Fruit fly (Drosophila melanogaster) whole organism, embryonic: ENCODE measurements around the gene Reg-2.

Experiments used
- Asciz ChIP-seq: fragments of 200-800 bp; sonication (Bioruptor generic); optimal IDR thresholded peaks from 2 replicates; lab custom pipeline; 2017; ENCODE audit warnings: missing biosample characterization, mild to moderate bottlenecking, missing genetic modification characterization, missing genetic modification reagents
- CG1024 ChIP-seq: fragments of 200-800 bp; sonication (Bioruptor generic); IDR thresholded peaks from 2 replicates; pipeline ENCODE4 v1.3.6; 2022; ENCODE audit warnings: missing biosample characterization, missing genetic modification characterization
- CG10462 ChIP-seq: fragments of 200-800 bp; sonication (Bioruptor generic); optimal IDR thresholded peaks from 2 replicates; lab custom pipeline; 2016; ENCODE audit warnings: missing biosample characterization, missing genetic modification characterization
- CG11085 ChIP-seq: fragments of 200-800 bp; sonication (Bioruptor generic); IDR thresholded peaks from 2 replicates; pipeline ENCODE4 v1.3.6; 2022; ENCODE audit warnings: missing biosample characterization, missing genetic modification characterization
- CG11504 ChIP-seq: fragments of 200-800 bp; sonication (Bioruptor generic); optimal IDR thresholded peaks from 3 replicates; lab custom pipeline; 2019; ENCODE audit warnings: missing biosample characterization, mild to moderate bottlenecking, missing genetic modification characterization, moderate library complexity
- CG11560 ChIP-seq: fragments of 200-800 bp; sonication (Bioruptor generic); IDR thresholded peaks from 3 replicates; pipeline ENCODE4 v1.3.6; 2022; ENCODE audit warnings: missing biosample characterization, missing genetic modification characterization
- CG11695 ChIP-seq: fragments of 200-800 bp; sonication (Bioruptor generic); IDR thresholded peaks from 3 replicates; pipeline ENCODE4 v1.3.6; 2022; ENCODE audit warnings: missing biosample characterization, missing genetic modification characterization
- CG12071 ChIP-seq: fragments of 200-800 bp; sonication (Bioruptor generic); optimal IDR thresholded peaks from 3 replicates; lab custom pipeline; 2018; ENCODE audit warnings: missing biosample characterization, mild to moderate bottlenecking, missing genetic modification characterization
- CG15011 ChIP-seq: fragments of 200-800 bp; sonication (Bioruptor generic); optimal IDR thresholded peaks from 3 replicates; lab custom pipeline; 2018; ENCODE audit warnings: missing biosample characterization, mild to moderate bottlenecking, missing genetic modification characterization
- CG16863 ChIP-seq: fragments of 200-800 bp; sonication (Bioruptor generic); optimal IDR thresholded peaks from 3 replicates; lab custom pipeline; 2016; ENCODE audit warnings: missing biosample characterization, missing genetic modification characterization
- CG17612 ChIP-seq: fragments of 200-800 bp; sonication (Bioruptor generic); IDR thresholded peaks from 2 replicates; pipeline ENCODE4 v1.3.6; 2022; ENCODE audit warnings: missing biosample characterization, missing genetic modification characterization
- CG17829 ChIP-seq: fragments of 200-800 bp; optimal IDR thresholded peaks from 2 replicates; lab custom pipeline; 2019; ENCODE audit warnings: missing biosample characterization, mild to moderate bottlenecking, missing genetic modification characterization, moderate library complexity
- CG18619 ChIP-seq: fragments of 200-800 bp; sonication (Bioruptor generic); optimal IDR thresholded peaks from 3 replicates; lab custom pipeline; 2017; ENCODE audit warnings: missing biosample characterization, mild to moderate bottlenecking, missing genetic modification characterization
- CG3163 ChIP-seq: fragments of 200-800 bp; sonication (Bioruptor generic); optimal IDR thresholded peaks from 3 replicates; lab custom pipeline; 2016; ENCODE audit warnings: missing biosample characterization, missing genetic modification characterization
- CG32767 ChIP-seq: fragments of 200-800 bp; sonication (Bioruptor generic); IDR thresholded peaks from 2 replicates; pipeline ENCODE4 v1.3.6; 2022; ENCODE audit warnings: missing biosample characterization, missing genetic modification characterization
- CG4282 ChIP-seq: fragments of 200-800 bp; sonication (Bioruptor generic); optimal IDR thresholded peaks from 2 replicates; lab custom pipeline; 2016; ENCODE audit warnings: missing biosample characterization, missing genetic modification characterization
- CG4707 ChIP-seq: fragments of 200-800 bp; sonication (Bioruptor generic); optimal IDR thresholded peaks from 2 replicates; lab custom pipeline; 2018; ENCODE audit warnings: missing biosample characterization, mild to moderate bottlenecking, missing genetic modification characterization, moderate library complexity
- CG4854 ChIP-seq: fragments of 200-800 bp; sonication (Bioruptor generic); optimal IDR thresholded peaks from 2 replicates; lab custom pipeline; 2016; ENCODE audit warnings: missing biosample characterization, missing genetic modification characterization, inconsistent platforms
- CG6272 ChIP-seq: fragments of 200-800 bp; sonication (Bioruptor generic); IDR thresholded peaks from 2 replicates; pipeline ENCODE4 v1.3.6; 2022; ENCODE audit warnings: missing biosample characterization, missing genetic modification characterization
- CG6689 ChIP-seq: fragments of 200-800 bp; sonication (Bioruptor generic); IDR thresholded peaks from 2 replicates; pipeline ENCODE4 v1.3.6; 2022; ENCODE audit warnings: missing biosample characterization, missing genetic modification characterization
- CG7745 ChIP-seq: fragments of 200-800 bp; sonication (Bioruptor generic); optimal IDR thresholded peaks from 2 replicates; lab custom pipeline; 2018; ENCODE audit warnings: missing biosample characterization, mild to moderate bottlenecking, missing genetic modification characterization, moderate library complexity
- CG8281 ChIP-seq: fragments of 200-800 bp; sonication (Bioruptor generic); optimal IDR thresholded peaks from 2 replicates; lab custom pipeline; 2018; ENCODE audit warnings: missing biosample characterization, mild to moderate bottlenecking, missing genetic modification characterization, moderate library complexity
- CG9817 ChIP-seq: fragments of 200-800 bp; sonication (Bioruptor generic); optimal IDR thresholded peaks from 2 replicates; lab custom pipeline; 2018; ENCODE audit warnings: missing biosample characterization, mild to moderate bottlenecking, missing genetic modification characterization, moderate library complexity
- CG9876 ChIP-seq: fragments of 200-800 bp; sonication (Bioruptor generic); optimal IDR thresholded peaks from 2 replicates; lab custom pipeline; 2016; ENCODE audit warnings: missing biosample characterization, missing genetic modification characterization
- D19A ChIP-seq: fragments of 200-800 bp; optimal IDR thresholded peaks from 3 replicates; lab custom pipeline; 2019; ENCODE audit warnings: missing biosample characterization, mild to moderate bottlenecking, missing genetic modification characterization, moderate library complexity
- Dip3 ChIP-seq: fragments of 200-800 bp; sonication (Bioruptor generic); optimal IDR thresholded peaks from 3 replicates; lab custom pipeline; 2016; ENCODE audit warnings: missing biosample characterization, missing genetic modification characterization
- Dll ChIP-seq: fragments of 200-800 bp; sonication (Bioruptor generic); IDR thresholded peaks from 4 replicates; pipeline ENCODE4 v1.3.6; 2022; ENCODE audit warnings: missing biosample characterization, missing genetic modification characterization; ENCODE audit not compliant: partially characterized antibody
- Ets97D ChIP-seq: fragments of 200-800 bp; sonication (Bioruptor generic); optimal IDR thresholded peaks from 3 replicates; lab custom pipeline; 2016; ENCODE audit warnings: missing biosample characterization, missing genetic modification characterization
- Fer2 ChIP-seq: fragments of 200-800 bp; sonication (Bioruptor generic); optimal IDR thresholded peaks from 2 replicates; lab custom pipeline; 2018; ENCODE audit warnings: missing biosample characterization, mild to moderate bottlenecking, missing genetic modification characterization, moderate library complexity
- Kr ChIP-seq: fragments of 200-800 bp; sonication (Bioruptor generic); optimal IDR thresholded peaks from 2 replicates; lab custom pipeline; 2017; ENCODE audit warnings: missing biosample characterization, mild to moderate bottlenecking, missing genetic modification characterization
- Lpt ChIP-seq: fragments of >200 bp; optimal IDR thresholded peaks from 2 replicates; lab custom pipeline; 2018; ENCODE audit warnings: missing biosample characterization, missing genetic modification characterization
- MBD-R2 ChIP-seq: fragments of 200-800 bp; sonication (Bioruptor generic); IDR thresholded peaks from 2 replicates; pipeline ENCODE4 v1.3.6; 2022; ENCODE audit warnings: missing biosample characterization, missing genetic modification characterization
- Xbp1 ChIP-seq: fragments of 200-800 bp; sonication (Bioruptor generic); optimal IDR thresholded peaks from 3 replicates; lab custom pipeline; 2016; ENCODE audit warnings: missing biosample characterization, mild to moderate bottlenecking, missing genetic modification characterization
- YL-1 ChIP-seq: fragments of 200-800 bp; sonication (Bioruptor generic); optimal IDR thresholded peaks from 3 replicates; lab custom pipeline; 2017; ENCODE audit warnings: missing biosample characterization, mild to moderate bottlenecking, missing genetic modification characterization
- az2 ChIP-seq: fragments of 200-800 bp; sonication (Bioruptor generic); optimal IDR thresholded peaks from 3 replicates; lab custom pipeline; 2016; ENCODE audit warnings: missing biosample characterization, missing genetic modification characterization
- caup ChIP-seq: fragments of 200-800 bp; sonication (Bioruptor generic); optimal IDR thresholded peaks from 3 replicates; lab custom pipeline; 2017; ENCODE audit warnings: missing biosample characterization, mild to moderate bottlenecking, missing genetic modification characterization, moderate library complexity; ENCODE audit not compliant: severe bottlenecking
- chn ChIP-seq: fragments of 200-800 bp; sonication (Bioruptor generic); optimal IDR thresholded peaks from 2 replicates; lab custom pipeline; 2016; ENCODE audit warnings: missing biosample characterization, missing genetic modification characterization
- dmrt11E ChIP-seq: fragments of 200-800 bp; sonication (Bioruptor generic); optimal IDR thresholded peaks from 3 replicates; lab custom pipeline; 2018; ENCODE audit warnings: missing biosample characterization, mild to moderate bottlenecking, missing genetic modification characterization, moderate library complexity
- dysf ChIP-seq: fragments of 200-800 bp; sonication (Bioruptor generic); IDR thresholded peaks from 3 replicates; pipeline ENCODE4 v1.3.6; 2022; ENCODE audit warnings: missing biosample characterization, missing genetic modification characterization
- fd96Cb ChIP-seq: fragments of 200-800 bp; sonication (Bioruptor generic); optimal IDR thresholded peaks from 2 replicates; lab custom pipeline; 2018; ENCODE audit warnings: missing biosample characterization, mild to moderate bottlenecking, missing genetic modification characterization, moderate library complexity
- gcm ChIP-seq: fragments of 200-800 bp; sonication (Bioruptor generic); optimal IDR thresholded peaks from 2 replicates; lab custom pipeline; 2019; ENCODE audit warnings: missing biosample characterization, mild to moderate bottlenecking, missing genetic modification characterization, moderate library complexity
- hth ChIP-seq: fragments of >200 bp; optimal IDR thresholded peaks from 2 replicates; lab custom pipeline; 2017; ENCODE audit warnings: inconsistent platforms
- mld ChIP-seq: fragments of 200-800 bp; sonication (Bioruptor generic); IDR thresholded peaks from 3 replicates; pipeline ENCODE4 v1.3.6; 2022; ENCODE audit warnings: missing biosample characterization, missing genetic modification characterization; ENCODE audit not compliant: partially characterized antibody
- pho ChIP-seq: fragments of 200-800 bp; sonication (Bioruptor generic); optimal IDR thresholded peaks from 2 replicates; lab custom pipeline; 2016; ENCODE audit warnings: missing biosample characterization, missing genetic modification characterization
- pros ChIP-seq: fragments of 200-800 bp; sonication (Bioruptor generic); optimal IDR thresholded peaks from 3 replicates; lab custom pipeline; 2019; ENCODE audit warnings: missing biosample characterization, mild to moderate bottlenecking, missing genetic modification characterization, moderate library complexity
- run ChIP-seq: fragments of 200-800 bp; sonication (Bioruptor generic); optimal IDR thresholded peaks from 3 replicates; lab custom pipeline; 2018; ENCODE audit warnings: missing biosample characterization, mild to moderate bottlenecking, missing genetic modification characterization
- sd ChIP-seq: fragments of 200-800 bp; sonication (Bioruptor generic); optimal IDR thresholded peaks from 3 replicates; lab custom pipeline; 2018; ENCODE audit warnings: missing biosample characterization, mild to moderate bottlenecking, missing genetic modification characterization, moderate library complexity
- sima ChIP-seq: fragments of 200-800 bp; sonication (Bioruptor generic); optimal IDR thresholded peaks from 2 replicates; lab custom pipeline; 2016; ENCODE audit warnings: missing biosample characterization, missing genetic modification characterization
- sisA ChIP-seq: fragments of 200-800 bp; sonication (Bioruptor generic); IDR thresholded peaks from 2 replicates; pipeline ENCODE4 v1.3.6; 2022; ENCODE audit warnings: missing biosample characterization, missing genetic modification characterization
- so ChIP-seq: fragments of 200-800 bp; sonication (Bioruptor generic); IDR thresholded peaks from 3 replicates; pipeline ENCODE4 v1.3.6; 2022; ENCODE audit warnings: missing biosample characterization, missing genetic modification characterization

The Reg-2 gene

dm6 chr3L:563002-563627 is 43.3 kb downstream of the Reg-2 start (continued):
- TF ChIP-seq CG17829 (peak; percentile 41), CG11695 (GFP tag; lab: Robert Waterston, UW) (peak; percentile 84), sima (GFP tag; lab: Kevin White, UChicago) (no peak), Asciz (GFP tag; lab: Kevin White, UChicago) (peak; percentile 81), Ets97D (GFP tag; lab: Kevin White, UChicago) (no peak), mld (GFP tag; lab: Robert Waterston, UW) (no peak), CG4707 (GFP tag; lab: Kevin White, UChicago) (peak; percentile 22), so (GFP tag; lab: Robert Waterston, UW) (no peak), fd96Cb (peak; percentile 66), pros (GFP tag; lab: Kevin White, UChicago) (no peak), D19A (tag; lab: Kevin White, UChicago) (peak; percentile 35), gcm (GFP tag; lab: Kevin White, UChicago) (peak; percentile 43), CG16863 (peak; percentile 4), hth (lab: Kevin White, UChicago) (no peak), pho (GFP tag; lab: Kevin White, UChicago) (no peak), Fer2 (tag; lab: Kevin White, UChicago) (no peak), CG8281 (tag; lab: Kevin White, UChicago) (peak; percentile 13), CG6272 (GFP tag; lab: Robert Waterston, UW) (no peak), Dll (no peak), CG4854 (peak; percentile 50), sisA (GFP tag; lab: Robert Waterston, UW) (peak; percentile 68), YL-1 (no peak), Xbp1 (GFP tag; lab: Kevin White, UChicago) (peak; percentile 63), CG11504 (peak; percentile 76), CG1024 (peak; percentile 41; the same call in 1 of the 2 replicates), CG18619 (GFP tag; lab: Kevin White, UChicago) (peak; percentile 28), CG12071 (peak; percentile 69), CG3163 (no peak), dmrt11E (tag; lab: Kevin White, UChicago) (peak; percentile 0), CG7745 (tag; lab: Kevin White, UChicago) (no peak), CG9876 (GFP tag; lab: Kevin White, UChicago) (no peak), Kr (GFP tag; lab: Kevin White, UChicago) (no peak), sd (no peak), CG10462 (GFP tag; lab: Kevin White, UChicago) (no peak), run (peak; percentile 58), CG11085 (GFP tag; lab: Robert Waterston, UW) (no peak), CG9817 (tag; lab: Kevin White, UChicago) (peak; percentile 22), MBD-R2 (GFP tag; lab: Robert Waterston, UW) (peak; percentile 33; the same call in 1 of the 2 replicates), az2 (GFP tag; lab: Kevin White, UChicago) (peak; percentile 33), caup (GFP tag; lab: Kevin White, UChicago) (peak; percentile 61), CG32767 (no peak), CG15011 (GFP tag; lab: Kevin White, UChicago) (no peak), chn (GFP tag; lab: Kevin White, UChicago) (peak; percentile 12), CG6689 (GFP tag; lab: Robert Waterston, UW) (peak; percentile 63), CG4282 (GFP tag; lab: Kevin White, UChicago) (no peak), Lpt (no peak), CG11560 (tag; lab: Robert Waterston, UW) (no peak), CG17612 (GFP tag; lab: Robert Waterston, UW) (peak; percentile 53; the same call in 1 of the 2 replicates), Dip3 (GFP tag; lab: Kevin White, UChicago) (no peak), dysf (peak; percentile 75)
